Fruit fly (Drosophila melanogaster): ENCODE measurements around the gene CG10559.

DNA sequence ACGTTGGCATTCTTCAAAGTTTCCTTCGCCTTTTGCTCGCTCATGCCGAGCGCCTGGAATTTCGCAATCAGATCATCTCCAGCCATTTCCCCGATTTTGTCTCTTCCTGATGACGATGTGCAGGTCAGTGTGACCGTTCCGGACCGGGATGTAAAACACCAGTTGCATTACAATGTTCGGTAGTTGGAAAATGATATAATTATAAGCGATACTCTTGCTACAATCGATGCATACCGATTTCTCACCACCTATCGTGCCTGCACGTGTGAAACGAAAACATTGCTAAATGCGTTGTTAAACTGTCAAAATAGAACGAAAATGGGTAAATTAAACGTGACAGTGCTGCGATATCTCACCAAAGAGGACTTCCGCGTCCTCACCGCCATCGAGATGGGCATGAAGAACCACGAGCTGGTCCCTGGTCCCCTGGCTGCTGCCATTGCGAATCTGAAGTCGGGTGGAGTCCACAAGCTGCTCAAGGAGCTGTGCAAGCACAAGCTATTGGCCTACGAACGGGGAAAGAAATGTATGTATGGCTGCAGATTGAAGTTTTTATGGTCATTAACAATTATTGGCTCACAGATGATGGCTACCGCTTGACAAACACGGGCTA, 50.2 kb downstream of the CG10559 start, which contains the start of the genes GlnRS and RIOK2:
- TF ChIP-seq CG32121 (GFP tag; IDR thresholded peaks at IDR 0.05) (no peak), CG9948 (tag; optimal IDR thresholded peaks at IDR 0.05) (no peak), CG17806 (tag; optimal IDR thresholded peaks at IDR 0.05) (no peak), CG10348 (GFP tag; IDR thresholded peaks at IDR 0.05) (no peak), CG8301 (tag; optimal IDR thresholded peaks at IDR 0.05) (no peak)

All from whole organism, pupa.